Worm (Caenorhabditis elegans) whole organism, L4/young adult: ENCODE results near the gene Y51H4A.5.

Experiments used
- W03F9.2 ChIP-seq: fragments of 150-350 bp; optimal IDR thresholded peaks from 2 replicates; lab custom pipeline; 2014; ENCODE audit warnings: missing biosample characterization, missing genetic modification characterization
- dao-5 ChIP-seq: sonication (generic microtip); optimal IDR thresholded peaks from 2 replicates; lab custom pipeline; 2016; ENCODE audit warnings: missing genotype, missing genetic modification characterization, moderate library complexity, missing compliant biosample characterization
- him-1 ChIP-seq: sonication (generic microtip); optimal IDR thresholded peaks from 2 replicates; lab custom pipeline; 2016; ENCODE audit warnings: missing genotype, missing genetic modification reagents, missing genetic modification characterization, missing compliant biosample characterization

DNA sequence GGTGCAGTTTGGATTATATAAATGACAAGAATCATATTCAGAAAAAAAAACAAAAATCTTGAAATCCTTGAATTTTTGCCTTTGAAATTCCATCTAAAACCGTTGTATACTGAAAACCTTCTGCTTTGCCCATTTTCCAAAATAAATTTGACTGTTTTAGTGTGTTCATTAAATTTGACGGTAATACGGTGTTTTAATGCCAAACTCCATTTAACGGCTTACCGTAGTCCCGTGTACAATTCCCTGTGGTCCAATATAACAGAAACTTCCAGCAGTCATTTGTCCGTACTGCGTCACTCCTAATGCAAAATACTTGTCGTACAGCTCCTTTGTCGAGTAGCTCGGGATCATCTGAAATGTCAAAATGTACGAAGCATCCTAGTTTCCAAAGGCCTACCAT, 14.6 kb upstream of the Y51H4A.5 start:
- TF ChIP-seq W03F9.2 (tag; lab: Kevin White, UChicago) (no peak), dao-5 (tag; lab: Kevin White, UChicago) (no peak), him-1 (tag; lab: Kevin White, UChicago) (no peak)
